Worm (Caenorhabditis elegans): ENCODE results near the gene zipt-2.3.
A peak's percentile ranks its signal among the peaks of the same experiment; 100 is the strongest.

DNA sequence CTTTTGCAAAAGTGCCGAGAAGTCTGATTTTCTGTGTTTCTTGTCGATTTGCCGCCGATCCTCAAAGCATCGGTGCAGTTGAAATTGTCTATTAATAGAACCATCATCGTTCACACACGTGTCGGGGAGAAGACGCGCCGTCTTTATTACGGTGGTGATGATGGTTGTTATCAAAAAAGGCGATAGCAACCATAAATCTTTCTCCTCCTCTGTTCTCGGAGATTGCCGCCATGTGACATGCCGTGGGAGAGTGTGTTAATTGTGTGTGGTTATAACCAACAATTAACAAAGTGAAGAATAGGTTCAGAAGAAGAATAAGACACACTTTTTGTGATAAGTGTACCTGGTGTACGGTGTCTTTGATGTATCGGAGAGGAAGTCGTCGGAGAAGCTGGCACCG lies 34.6 kb downstream of the zipt-2.3 start:
- TF ChIP-seq egl-27 (tag; optimal IDR thresholded peaks at IDR 0.05): peak; percentile 13
- TF ChIP-seq nhr-77 (tag; optimal IDR thresholded peaks at IDR 0.05): no peak
- no peak for TF ChIP-seq ztf-1 (GFP tag; conservative IDR thresholded peaks at IDR 0.05)
- TF ChIP-seq ceh-82 (tag; optimal IDR thresholded peaks at IDR 0.05): no peak
- TF ChIP-seq lsy-2 (tag; optimal IDR thresholded peaks at IDR 0.05): peak in 1 of 2 experiments; percentile 2
- no peak for TF ChIP-seq nhr-10 (tag; optimal IDR thresholded peaks at IDR 0.05)
- no peak for TF ChIP-seq F13H6.1 (tag; optimal IDR thresholded peaks at IDR 0.05)
- TF ChIP-seq ama-1 (optimal IDR thresholded peaks at IDR 0.05): no peak

Data from whole organism, L2 larva.